Fruit fly (Drosophila melanogaster) whole organism, embryonic: ENCODE data around the gene CG3457.

Source experiments
- C15 ChIP-seq: fragments of 200-800 bp; sonication (Bioruptor generic); IDR thresholded peaks from 3 replicates; pipeline ENCODE4 v1.3.6; 2022; ENCODE audit warnings: missing biosample characterization, missing genetic modification characterization
- CG10209 ChIP-seq: fragments of 200-800 bp; sonication (Bioruptor generic); optimal IDR thresholded peaks from 3 replicates; lab custom pipeline; 2017; ENCODE audit warnings: missing biosample characterization, mild to moderate bottlenecking, missing genetic modification characterization, missing genetic modification reagents
- CG10543 ChIP-seq: fragments of 200-800 bp; sonication (Bioruptor generic); optimal IDR thresholded peaks from 3 replicates; lab custom pipeline; 2017; ENCODE audit warnings: missing biosample characterization, mild to moderate bottlenecking, missing genetic modification characterization, moderate library complexity
- CG10979 ChIP-seq: fragments of 200-800 bp; sonication (Bioruptor generic); optimal IDR thresholded peaks from 2 replicates; lab custom pipeline; 2018; ENCODE audit warnings: missing biosample characterization, mild to moderate bottlenecking, missing genetic modification characterization, moderate library complexity
- CG1233 ChIP-seq: fragments of 200-800 bp; sonication (Bioruptor generic); optimal IDR thresholded peaks from 4 replicates; lab custom pipeline; 2018; ENCODE audit warnings: missing biosample characterization, mild to moderate bottlenecking, missing genetic modification characterization
- CG14050 ChIP-seq: fragments of 200-800 bp; sonication (Bioruptor generic); IDR thresholded peaks from 3 replicates; pipeline ENCODE4 v1.3.6; 2022; ENCODE audit warnings: missing biosample characterization, missing genetic modification characterization
- CG14860 ChIP-seq: fragments of 200-800 bp; sonication (Bioruptor generic); IDR thresholded peaks from 3 replicates; pipeline ENCODE4 v1.3.6; 2022; ENCODE audit warnings: missing biosample characterization, missing genetic modification characterization; ENCODE audit not compliant: partially characterized antibody
- CG15479 ChIP-seq: fragments of 200-800 bp; sonication (Bioruptor generic); optimal IDR thresholded peaks from 3 replicates; lab custom pipeline; 2019; ENCODE audit warnings: missing biosample characterization, mild to moderate bottlenecking, missing genetic modification characterization, moderate library complexity
- CG17359 ChIP-seq: fragments of 200-800 bp; sonication (Bioruptor generic); optimal IDR thresholded peaks from 3 replicates; lab custom pipeline; 2018; ENCODE audit warnings: missing biosample characterization, mild to moderate bottlenecking, missing genetic modification characterization, moderate library complexity
- CG18599 ChIP-seq: fragments of 200-800 bp; sonication (Bioruptor generic); optimal IDR thresholded peaks from 3 replicates; lab custom pipeline; 2017; ENCODE audit warnings: missing biosample characterization, missing genetic modification characterization, mild to moderate bottlenecking, moderate library complexity, missing genetic modification reagents
- CG2116 ChIP-seq: fragments of 200-800 bp; sonication (Bioruptor generic); optimal IDR thresholded peaks from 3 replicates; lab custom pipeline; 2018; ENCODE audit warnings: missing biosample characterization, mild to moderate bottlenecking, missing genetic modification characterization
- CG2202 ChIP-seq: fragments of 200-800 bp; sonication (Bioruptor generic); optimal IDR thresholded peaks from 2 replicates; lab custom pipeline; 2018; ENCODE audit warnings: missing biosample characterization, mild to moderate bottlenecking, missing genetic modification characterization
- CG2712 ChIP-seq: fragments of 200-800 bp; optimal IDR thresholded peaks from 3 replicates; lab custom pipeline; 2019; ENCODE audit warnings: missing biosample characterization, mild to moderate bottlenecking, missing genetic modification characterization, moderate library complexity
- CG2889 ChIP-seq: fragments of 200-800 bp; sonication (Bioruptor generic); IDR thresholded peaks from 3 replicates; pipeline ENCODE4 v1.3.6; 2022; ENCODE audit warnings: missing biosample characterization, missing genetic modification characterization
- CG3163 ChIP-seq: fragments of 200-800 bp; sonication (Bioruptor generic); optimal IDR thresholded peaks from 3 replicates; lab custom pipeline; 2016; ENCODE audit warnings: missing biosample characterization, missing genetic modification characterization
- CG6813 ChIP-seq: fragments of 200-800 bp; sonication (Bioruptor generic); optimal IDR thresholded peaks from 2 replicates; lab custom pipeline; 2017; ENCODE audit warnings: missing biosample characterization, missing genetic modification characterization, mild to moderate bottlenecking, moderate library complexity, missing genetic modification reagents
- CG6854 ChIP-seq: fragments of 200-800 bp; sonication (Bioruptor generic); optimal IDR thresholded peaks from 3 replicates; lab custom pipeline; 2017; ENCODE audit warnings: missing biosample characterization, mild to moderate bottlenecking, missing genetic modification characterization
- CG7271 ChIP-seq: fragments of 200-800 bp; sonication (Bioruptor generic); optimal IDR thresholded peaks from 2 replicates; lab custom pipeline; 2018; ENCODE audit warnings: missing biosample characterization, mild to moderate bottlenecking, missing genetic modification characterization, moderate library complexity
- CG9817 ChIP-seq: fragments of 200-800 bp; sonication (Bioruptor generic); optimal IDR thresholded peaks from 2 replicates; lab custom pipeline; 2018; ENCODE audit warnings: missing biosample characterization, mild to moderate bottlenecking, missing genetic modification characterization, moderate library complexity
- CHES-1-like ChIP-seq: fragments of 200-800 bp; sonication (Bioruptor generic); optimal IDR thresholded peaks from 2 replicates; lab custom pipeline; 2016; ENCODE audit warnings: missing biosample characterization, missing genetic modification characterization
- CTCF ChIP-seq: fragments of 200-800 bp; sonication (Bioruptor generic); optimal IDR thresholded peaks from 2 replicates; lab custom pipeline; 2017; ENCODE audit warnings: missing biosample characterization, mild to moderate bottlenecking, missing genetic modification characterization, moderate library complexity
- Drgx ChIP-seq: fragments of 200-800 bp; sonication (Bioruptor generic); IDR thresholded peaks from 2 replicates; pipeline ENCODE4 v1.3.6; 2022; ENCODE audit warnings: missing biosample characterization, missing genetic modification characterization
- ERR ChIP-seq: fragments of 200-800 bp; sonication (Bioruptor generic); optimal IDR thresholded peaks from 2 replicates; lab custom pipeline; 2016; ENCODE audit warnings: missing biosample characterization, missing genetic modification characterization
- HLH4C ChIP-seq: fragments of 200-800 bp; sonication (Bioruptor generic); IDR thresholded peaks from 3 replicates; pipeline ENCODE4 v1.3.6; 2022; ENCODE audit warnings: missing biosample characterization, missing genetic modification characterization; ENCODE audit not compliant: partially characterized antibody
- Hmr ChIP-seq: fragments of 200-800 bp; sonication (Bioruptor generic); optimal IDR thresholded peaks from 3 replicates; lab custom pipeline; 2017; ENCODE audit warnings: mild to moderate bottlenecking, missing biosample characterization, missing genetic modification reagents, missing genetic modification characterization
- Hr78 ChIP-seq, 2 experiments: fragments of 200-800 bp in 1 of 2; fragments of >200 bp in 1 of 2; sonication (Bioruptor generic) in 1 of 2; optimal IDR thresholded peaks; 2 replicates each; lab custom pipeline; 2017 to 2019; ENCODE audit warnings: missing biosample characterization in 2 of 2, missing genetic modification characterization in 2 of 2, mild to moderate bottlenecking in 1 of 2, moderate library complexity in 1 of 2
- Kr ChIP-seq: fragments of 200-800 bp; sonication (Bioruptor generic); optimal IDR thresholded peaks from 2 replicates; lab custom pipeline; 2017; ENCODE audit warnings: missing biosample characterization, mild to moderate bottlenecking, missing genetic modification characterization
- NC2α ChIP-seq: fragments of 200-800 bp; sonication (Bioruptor generic); optimal IDR thresholded peaks from 2 replicates; lab custom pipeline; 2016; ENCODE audit warnings: missing biosample characterization, missing genetic modification characterization
- NfI ChIP-seq: fragments of 200-800 bp; sonication (Bioruptor generic); optimal IDR thresholded peaks from 3 replicates; lab custom pipeline; 2018; ENCODE audit warnings: missing biosample characterization, mild to moderate bottlenecking, missing genetic modification characterization, moderate library complexity
- Pdp1 ChIP-seq, 2 experiments: fragments of 200-800 bp; sonication (Bioruptor generic); optimal IDR thresholded peaks; 3 replicates each; lab custom pipeline; 2016; ENCODE audit warnings: missing biosample characterization in 2 of 2, missing genetic modification characterization in 2 of 2, mild to moderate bottlenecking in 1 of 2, moderate library complexity in 1 of 2
- Poxn ChIP-seq: fragments of 200-800 bp; sonication (Bioruptor generic); IDR thresholded peaks from 2 replicates; pipeline ENCODE4 v1.3.6; 2022; ENCODE audit warnings: missing biosample characterization, missing genetic modification characterization
- Sry-δ ChIP-seq: fragments of 200-800 bp; sonication (Bioruptor generic); optimal IDR thresholded peaks from 2 replicates; lab custom pipeline; 2016; ENCODE audit warnings: missing biosample characterization, missing genetic modification characterization
- YL-1 ChIP-seq: fragments of 200-800 bp; sonication (Bioruptor generic); optimal IDR thresholded peaks from 3 replicates; lab custom pipeline; 2017; ENCODE audit warnings: missing biosample characterization, mild to moderate bottlenecking, missing genetic modification characterization
- cas ChIP-seq: fragments of 200-800 bp; sonication (Bioruptor generic); IDR thresholded peaks from 2 replicates; pipeline ENCODE4 v1.3.6; 2022; ENCODE audit warnings: missing biosample characterization, missing genetic modification characterization
- chinmo ChIP-seq: fragments of 200-800 bp; sonication (Bioruptor generic); IDR thresholded peaks from 4 replicates; pipeline ENCODE4 v1.3.6; 2022; ENCODE audit warnings: missing biosample characterization, missing genetic modification characterization; ENCODE audit not compliant: partially characterized antibody
- corto ChIP-seq: fragments of 200-800 bp; sonication (Bioruptor generic); optimal IDR thresholded peaks from 2 replicates; lab custom pipeline; 2016; ENCODE audit warnings: missing biosample characterization, mild to moderate bottlenecking, missing genetic modification characterization, moderate library complexity
- dmrt99B ChIP-seq: fragments of 200-800 bp; sonication (Bioruptor generic); optimal IDR thresholded peaks from 2 replicates; lab custom pipeline; 2018; ENCODE audit warnings: missing biosample characterization, mild to moderate bottlenecking, missing genetic modification characterization, moderate library complexity
- hth ChIP-seq: fragments of >200 bp; optimal IDR thresholded peaks from 2 replicates; lab custom pipeline; 2017; ENCODE audit warnings: inconsistent platforms
- knrl ChIP-seq: fragments of 200-800 bp; sonication (Bioruptor generic); IDR thresholded peaks from 3 replicates; pipeline ENCODE4 v1.3.6; 2022; ENCODE audit warnings: missing biosample characterization, missing genetic modification characterization; ENCODE audit not compliant: partially characterized antibody
- lov ChIP-seq, 2 experiments: fragments of 200-800 bp in 1 of 2; fragments of >200 bp in 1 of 2; sonication (Bioruptor generic) in 1 of 2; IDR thresholded peaks in 1 of 2; optimal IDR thresholded peaks in 1 of 2; 2 replicates in 1 of 2; 3 replicates in 1 of 2; pipeline versions ENCODE4 v1.3.6 to Lab custom; 2017 to 2022; ENCODE audit warnings: missing biosample characterization in 1 of 2, missing genetic modification characterization in 1 of 2
- mirr ChIP-seq: fragments of 200-800 bp; sonication (Bioruptor generic); optimal IDR thresholded peaks from 3 replicates; lab custom pipeline; 2018; ENCODE audit warnings: missing biosample characterization, mild to moderate bottlenecking, missing genetic modification characterization
- oc ChIP-seq: fragments of 200-800 bp; sonication (Bioruptor generic); optimal IDR thresholded peaks from 2 replicates; lab custom pipeline; 2018; ENCODE audit warnings: missing biosample characterization, mild to moderate bottlenecking, missing genetic modification characterization, moderate library complexity
- onecut ChIP-seq: fragments of 200-800 bp; sonication (Bioruptor generic); IDR thresholded peaks from 2 replicates; pipeline ENCODE4 v1.3.6; 2022; ENCODE audit warnings: missing biosample characterization, missing genetic modification characterization
- otp ChIP-seq: fragments of 200-800 bp; sonication (Bioruptor generic); IDR thresholded peaks from 3 replicates; pipeline ENCODE4, ENCODE4 v1.3.6; 2022; ENCODE audit warnings: missing biosample characterization, missing genetic modification characterization
- pros ChIP-seq: fragments of 200-800 bp; sonication (Bioruptor generic); optimal IDR thresholded peaks from 3 replicates; lab custom pipeline; 2019; ENCODE audit warnings: missing biosample characterization, mild to moderate bottlenecking, missing genetic modification characterization, moderate library complexity
- scrt ChIP-seq: fragments of 200-800 bp; sonication (Bioruptor generic); optimal IDR thresholded peaks from 2 replicates; lab custom pipeline; 2018; ENCODE audit warnings: missing biosample characterization, mild to moderate bottlenecking, missing genetic modification characterization, moderate library complexity
- slou ChIP-seq: fragments of 200-800 bp; sonication (Bioruptor generic); optimal IDR thresholded peaks from 3 replicates; lab custom pipeline; 2016; ENCODE audit warnings: missing biosample characterization, missing genetic modification characterization
- slp2 ChIP-seq: fragments of 200-800 bp; sonication (Bioruptor generic); optimal IDR thresholded peaks from 2 replicates; lab custom pipeline; 2016; ENCODE audit warnings: missing biosample characterization, missing genetic modification characterization
- stc ChIP-seq: fragments of 200-800 bp; sonication (Bioruptor generic); IDR thresholded peaks from 2 replicates; pipeline ENCODE4 v1.3.6; 2022; ENCODE audit warnings: missing biosample characterization, missing genetic modification characterization
- usp ChIP-seq: fragments of >200 bp; optimal IDR thresholded peaks from 2 replicates; lab custom pipeline; 2017; ENCODE audit warnings: missing biosample characterization, missing genetic modification characterization

Gene CG3457

DNA sequence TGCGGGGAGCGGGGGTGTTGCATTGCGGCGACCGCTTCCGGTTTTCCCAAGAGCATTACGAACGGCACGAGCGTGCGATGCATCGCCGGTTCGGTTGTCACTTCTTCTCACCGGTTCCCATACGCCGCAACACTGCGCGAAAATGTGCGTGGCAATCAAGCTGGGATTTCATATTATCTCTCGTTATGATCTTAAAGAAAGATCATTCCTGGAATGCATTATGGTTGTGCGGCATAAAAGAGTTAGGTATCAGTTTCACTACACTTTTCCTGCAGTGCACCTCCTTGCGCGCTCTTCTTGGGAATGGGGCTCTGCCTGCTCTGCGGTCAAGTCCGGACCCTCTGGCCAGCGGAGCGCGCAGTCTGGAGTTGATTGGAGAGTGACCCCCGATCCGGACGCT is 21.5 kb upstream of the CG3457 start (continued):
- no peak for TF ChIP-seq Hr78 (GFP tag; optimal IDR thresholded peaks at IDR 0.05; lab: Kevin White, UChicago)
- TF ChIP-seq CHES-1-like (GFP tag; lab: Kevin White, UChicago), result no peak
- no peak for TF ChIP-seq CG6854
- TF ChIP-seq dmrt99B (tag; lab: Kevin White, UChicago), result peak; percentile 74
- no peak for TF ChIP-seq ERR (GFP tag; lab: Kevin White, UChicago)
- no peak for TF ChIP-seq mirr
- no peak for TF ChIP-seq Hmr (GFP tag; lab: Kevin White, UChicago)
- TF ChIP-seq scrt, result no peak
- TF ChIP-seq CG2202, result no peak
- no peak for TF ChIP-seq CG6813 (GFP tag; lab: Kevin White, UChicago)
- TF ChIP-seq CG3163 (GFP tag; lab: Kevin White, UChicago), result no peak
- no peak for TF ChIP-seq knrl
- no peak for TF ChIP-seq slou (GFP tag; lab: Kevin White, UChicago)
- TF ChIP-seq otp (GFP tag; lab: Robert Waterston, UW), result no peak
- TF ChIP-seq YL-1 (GFP tag; lab: Kevin White, UChicago), result no peak
- peak; percentile 81 for TF ChIP-seq Drgx (GFP tag; lab: Robert Waterston, UW)
- TF ChIP-seq slp2 (GFP tag; lab: Kevin White, UChicago), result no peak
- no peak for TF ChIP-seq Kr (GFP tag; lab: Kevin White, UChicago)
- no peak for TF ChIP-seq usp (GFP tag; lab: Kevin White, UChicago)
- no peak for TF ChIP-seq CG9817 (tag; lab: Kevin White, UChicago)
- TF ChIP-seq NfI, result peak; percentile 28
- TF ChIP-seq chinmo (GFP tag; lab: Robert Waterston, UW), result no peak
- no peak for TF ChIP-seq Sry-δ
- peak; percentile 43; the same call in 1 of the 2 replicates for TF ChIP-seq stc
- no peak for TF ChIP-seq Pdp1 (GFP tag; optimal IDR thresholded peaks at IDR 0.05; lab: Kevin White, UChicago)
- peak; percentile 50; the same call in 2 of the 3 replicates for TF ChIP-seq CG14050
- TF ChIP-seq Poxn (GFP tag; lab: Robert Waterston, UW), result no peak
- TF ChIP-seq cas (GFP tag; lab: Robert Waterston, UW), result no peak
- no peak for TF ChIP-seq CG14860 (GFP tag; lab: Robert Waterston, UW)
- no peak for TF ChIP-seq CG10543 (GFP tag; lab: Kevin White, UChicago)
- no peak for TF ChIP-seq CG10209 (GFP tag; lab: Kevin White, UChicago)
- no peak for TF ChIP-seq NC2α (GFP tag; lab: Kevin White, UChicago)
- peak; percentile 37 for TF ChIP-seq oc (tag; lab: Kevin White, UChicago)
- no peak for TF ChIP-seq CG18599
- TF ChIP-seq pros, result no peak
- no peak for TF ChIP-seq C15 (GFP tag; lab: Robert Waterston, UW)
- TF ChIP-seq CG1233 (GFP tag; lab: Kevin White, UChicago), result no peak
- TF ChIP-seq HLH4C (GFP tag; lab: Robert Waterston, UW), result no peak
- TF ChIP-seq lov (optimal IDR thresholded peaks at IDR 0.05; lab: Kevin White, UChicago), result no peak
- no peak for TF ChIP-seq lov (GFP tag; IDR thresholded peaks at IDR 0.05; lab: Robert Waterston, UW)
- TF ChIP-seq CG2889 (GFP tag; lab: Robert Waterston, UW), result 0 out of 3 replicates have a peak, but pooled peaks have one; percentile 15
- no peak for TF ChIP-seq CG15479 (GFP tag; lab: Kevin White, UChicago)
- no peak for TF ChIP-seq corto
- TF ChIP-seq onecut (GFP tag; lab: Robert Waterston, UW), result no peak
- no peak for TF ChIP-seq hth (lab: Kevin White, UChicago)
- peak; percentile 53 for TF ChIP-seq CG10979 (tag; lab: Kevin White, UChicago)
- TF ChIP-seq CG17359 (tag; lab: Kevin White, UChicago), result peak; percentile 71
- no peak for TF ChIP-seq CG7271 (tag; lab: Kevin White, UChicago)
- no peak for TF ChIP-seq CTCF (GFP tag; lab: Kevin White, UChicago)
- TF ChIP-seq CG2116, result no peak
- TF ChIP-seq CG2712 (tag; lab: Kevin White, UChicago), result peak; percentile 52
